Fruit fly (Drosophila melanogaster): ENCODE data around the gene CG17328.

DNA sequence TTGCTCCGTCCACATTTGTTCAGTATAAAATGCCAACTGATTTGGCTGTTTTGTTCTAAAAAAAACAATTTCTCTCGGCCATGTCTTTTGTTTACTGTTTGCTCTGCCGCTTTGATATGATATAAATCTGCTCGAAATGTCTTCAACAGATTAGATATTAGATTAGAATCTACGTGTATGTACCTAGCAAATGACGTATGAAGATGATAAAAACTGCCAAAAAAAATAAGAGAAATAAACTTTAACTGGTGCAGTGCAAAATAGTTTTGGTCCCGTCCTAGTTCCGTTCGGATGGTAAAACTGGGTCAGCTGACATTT is 43.7 kb upstream of the CG17328 start:
- TF ChIP-seq CG8478 (optimal IDR thresholded peaks at IDR 0.05) (no peak), CTCF (optimal IDR thresholded peaks at IDR 0.05) (no peak)
